Fruit fly (Drosophila melanogaster) whole organism, embryonic: ENCODE results near the gene mthl11.
A peak's percentile ranks its signal among the peaks of the same experiment; 100 is the strongest.

Experiments used
- B-H1 ChIP-seq: fragments of 200-800 bp; sonication (Bioruptor generic); IDR thresholded peaks from 3 replicates; pipeline ENCODE4 v1.3.6; 2022; ENCODE audit warnings: missing biosample characterization, missing genetic modification characterization
- C15 ChIP-seq: fragments of 200-800 bp; sonication (Bioruptor generic); IDR thresholded peaks from 3 replicates; pipeline ENCODE4 v1.3.6; 2022; ENCODE audit warnings: missing biosample characterization, missing genetic modification characterization
- CG10147 ChIP-seq: fragments of 200-800 bp; sonication (Bioruptor generic); optimal IDR thresholded peaks from 2 replicates; lab custom pipeline; 2019; ENCODE audit warnings: missing biosample characterization, mild to moderate bottlenecking, missing genetic modification characterization, moderate library complexity
- CG10654 ChIP-seq: fragments of 200-800 bp; sonication (Bioruptor generic); optimal IDR thresholded peaks from 2 replicates; lab custom pipeline; 2016; ENCODE audit warnings: missing biosample characterization, missing genetic modification characterization
- CG14014 ChIP-seq: fragments of 200-800 bp; sonication (Bioruptor generic); IDR thresholded peaks from 2 replicates; pipeline ENCODE4 v1.3.6; 2022; ENCODE audit warnings: missing biosample characterization, missing genetic modification characterization
- CG14965 ChIP-seq: fragments of 200-800 bp; sonication (Bioruptor generic); optimal IDR thresholded peaks from 2 replicates; lab custom pipeline; 2016; ENCODE audit warnings: missing biosample characterization, missing genetic modification characterization, borderline replicate concordance
- CG15479 ChIP-seq: fragments of 200-800 bp; sonication (Bioruptor generic); optimal IDR thresholded peaks from 3 replicates; lab custom pipeline; 2019; ENCODE audit warnings: missing biosample characterization, mild to moderate bottlenecking, missing genetic modification characterization, moderate library complexity
- CG1792 ChIP-seq: fragments of 200-800 bp; sonication (Bioruptor generic); optimal IDR thresholded peaks from 2 replicates; lab custom pipeline; 2016; ENCODE audit warnings: missing biosample characterization, missing genetic modification characterization
- CG2120 ChIP-seq: fragments of 200-800 bp; sonication (Bioruptor generic); optimal IDR thresholded peaks from 3 replicates; lab custom pipeline; 2016; ENCODE audit warnings: missing biosample characterization, missing genetic modification characterization
- CG2199 ChIP-seq: fragments of 200-800 bp; sonication (Bioruptor generic); IDR thresholded peaks from 3 replicates; pipeline ENCODE4 v1.3.6; 2022; ENCODE audit warnings: missing biosample characterization, missing genetic modification characterization
- CG4360 ChIP-seq: fragments of 200-800 bp; sonication (Bioruptor generic); IDR thresholded peaks from 2 replicates; pipeline ENCODE4 v1.3.6; 2022; ENCODE audit warnings: missing biosample characterization, missing genetic modification characterization
- CG43689 ChIP-seq: fragments of 200-800 bp; sonication (Bioruptor generic); IDR thresholded peaks from 2 replicates; pipeline ENCODE4 v1.3.6; 2022; ENCODE audit warnings: missing biosample characterization, missing genetic modification characterization
- CG4617 ChIP-seq: fragments of 200-800 bp; sonication (Bioruptor generic); optimal IDR thresholded peaks from 3 replicates; lab custom pipeline; 2016; ENCODE audit warnings: missing biosample characterization, missing genetic modification characterization, borderline replicate concordance
- CG4854 ChIP-seq: fragments of 200-800 bp; sonication (Bioruptor generic); optimal IDR thresholded peaks from 2 replicates; lab custom pipeline; 2016; ENCODE audit warnings: missing biosample characterization, missing genetic modification characterization, inconsistent platforms
- CG6689 ChIP-seq: fragments of 200-800 bp; sonication (Bioruptor generic); IDR thresholded peaks from 2 replicates; pipeline ENCODE4 v1.3.6; 2022; ENCODE audit warnings: missing biosample characterization, missing genetic modification characterization
- CG6765 ChIP-seq: fragments of 200-800 bp; sonication (Bioruptor generic); optimal IDR thresholded peaks from 3 replicates; lab custom pipeline; 2017; ENCODE audit warnings: missing biosample characterization, mild to moderate bottlenecking, missing genetic modification characterization
- CG8359 ChIP-seq: fragments of 200-800 bp; sonication (Bioruptor generic); optimal IDR thresholded peaks from 2 replicates; lab custom pipeline; 2017; ENCODE audit warnings: missing biosample characterization, mild to moderate bottlenecking, missing genetic modification characterization, borderline replicate concordance
- CG9437 ChIP-seq: fragments of 200-800 bp; sonication (Bioruptor generic); optimal IDR thresholded peaks from 2 replicates; lab custom pipeline; 2018; ENCODE audit warnings: missing biosample characterization, mild to moderate bottlenecking, missing genetic modification characterization
- Dbx ChIP-seq: fragments of 200-800 bp; sonication (Bioruptor generic); IDR thresholded peaks from 3 replicates; pipeline ENCODE4 v1.3.6; 2022; ENCODE audit warnings: missing biosample characterization, missing genetic modification characterization
- Fer3 ChIP-seq: fragments of 200-800 bp; sonication (Bioruptor generic); optimal IDR thresholded peaks from 2 replicates; lab custom pipeline; 2018; ENCODE audit warnings: missing biosample characterization, mild to moderate bottlenecking, missing genetic modification characterization, moderate library complexity
- GATAe ChIP-seq: fragments of 200-800 bp; sonication (Bioruptor generic); conservative IDR thresholded peaks from 2 replicates; pipeline ENCODE4 v1.3.6; 2022; ENCODE audit warnings: missing biosample characterization, missing genetic modification characterization
- Nf-YC ChIP-seq: fragments of 200-800 bp; optimal IDR thresholded peaks from 3 replicates; lab custom pipeline; 2019; ENCODE audit warnings: missing biosample characterization, mild to moderate bottlenecking, missing genetic modification characterization, moderate library complexity
- Oaz ChIP-seq: fragments of 200-800 bp; sonication (Bioruptor generic); IDR thresholded peaks from 2 replicates; pipeline ENCODE4 v1.3.6; 2022; ENCODE audit warnings: missing biosample characterization, missing genetic modification characterization
- Rfx ChIP-seq: fragments of 200-800 bp; sonication (Bioruptor generic); IDR thresholded peaks from 2 replicates; pipeline ENCODE4 v1.3.6; 2022; ENCODE audit warnings: missing biosample characterization, missing genetic modification characterization
- Ssrp ChIP-seq: fragments of 200-800 bp; sonication (Bioruptor generic); optimal IDR thresholded peaks from 2 replicates; lab custom pipeline; 2018; ENCODE audit warnings: missing biosample characterization, mild to moderate bottlenecking, missing genetic modification characterization, moderate library complexity
- Xbp1 ChIP-seq: fragments of 200-800 bp; sonication (Bioruptor generic); optimal IDR thresholded peaks from 3 replicates; lab custom pipeline; 2016; ENCODE audit warnings: missing biosample characterization, mild to moderate bottlenecking, missing genetic modification characterization
- bab2 ChIP-seq: fragments of 200-800 bp; sonication (Bioruptor generic); optimal IDR thresholded peaks from 2 replicates; lab custom pipeline; 2016; ENCODE audit warnings: missing biosample characterization, missing genetic modification characterization
- bbx ChIP-seq: fragments of 200-800 bp; sonication (Bioruptor generic); IDR thresholded peaks from 2 replicates; pipeline ENCODE4 v1.3.6; 2022; ENCODE audit warnings: missing biosample characterization, missing genetic modification characterization; ENCODE audit not compliant: partially characterized antibody
- bigmax ChIP-seq: fragments of 200-800 bp; sonication (Bioruptor generic); optimal IDR thresholded peaks from 2 replicates; lab custom pipeline; 2018; ENCODE audit warnings: missing biosample characterization, mild to moderate bottlenecking, missing genetic modification characterization
- cad ChIP-seq: fragments of >200 bp; optimal IDR thresholded peaks from 2 replicates; lab custom pipeline; 2017; ENCODE audit warnings: missing biosample characterization, missing genetic modification characterization
- chinmo ChIP-seq: fragments of 200-800 bp; sonication (Bioruptor generic); IDR thresholded peaks from 4 replicates; pipeline ENCODE4 v1.3.6; 2022; ENCODE audit warnings: missing biosample characterization, missing genetic modification characterization; ENCODE audit not compliant: partially characterized antibody
- crc ChIP-seq: fragments of 200-800 bp; sonication (Bioruptor generic); optimal IDR thresholded peaks from 2 replicates; lab custom pipeline; 2016; ENCODE audit warnings: missing biosample characterization, missing genetic modification characterization
- da ChIP-seq: fragments of 200-800 bp; sonication (Bioruptor generic); optimal IDR thresholded peaks from 2 replicates; lab custom pipeline; 2016; ENCODE audit warnings: missing biosample characterization, missing genetic modification characterization
- dati ChIP-seq: fragments of 200-800 bp; sonication (Bioruptor generic); IDR thresholded peaks from 2 replicates; pipeline ENCODE4 v1.3.6; 2022; ENCODE audit warnings: missing biosample characterization, missing genetic modification characterization
- dmrt99B ChIP-seq: fragments of 200-800 bp; sonication (Bioruptor generic); optimal IDR thresholded peaks from 2 replicates; lab custom pipeline; 2018; ENCODE audit warnings: missing biosample characterization, mild to moderate bottlenecking, missing genetic modification characterization, moderate library complexity
- esg ChIP-seq: fragments of 200-800 bp; sonication (Bioruptor generic); conservative IDR thresholded peaks from 2 replicates; pipeline ENCODE4 v1.3.6; 2022; ENCODE audit warnings: missing biosample characterization, missing genetic modification characterization
- exex ChIP-seq: fragments of 200-800 bp; sonication (Bioruptor generic); optimal IDR thresholded peaks from 4 replicates; lab custom pipeline; 2018; ENCODE audit warnings: missing biosample characterization, mild to moderate bottlenecking, missing genetic modification characterization, moderate library complexity
- fru ChIP-seq: fragments of >200 bp; optimal IDR thresholded peaks from 2 replicates; lab custom pipeline; 2017
- gfzf ChIP-seq: fragments of 200-800 bp; sonication (Bioruptor generic); optimal IDR thresholded peaks from 2 replicates; lab custom pipeline; 2016; ENCODE audit warnings: missing biosample characterization, mild to moderate bottlenecking, missing genetic modification characterization, moderate library complexity
- hbn ChIP-seq: fragments of 200-800 bp; sonication (Bioruptor generic); IDR thresholded peaks from 2 replicates; pipeline ENCODE4 v1.3.6; 2022; ENCODE audit warnings: missing biosample characterization, missing genetic modification characterization; ENCODE audit not compliant: partially characterized antibody
- her ChIP-seq: fragments of 200-800 bp; sonication (Bioruptor generic); optimal IDR thresholded peaks from 2 replicates; lab custom pipeline; 2016; ENCODE audit warnings: missing biosample characterization, missing genetic modification characterization
- lola ChIP-seq, 3 experiments: fragments of >200 bp in 2 of 3; fragments of 200-800 bp in 1 of 3; sonication (Bioruptor generic) in 1 of 3; optimal IDR thresholded peaks; 2 replicates each; lab custom pipeline; 2017 to 2019; ENCODE audit warnings: missing biosample characterization in 3 of 3, missing genetic modification characterization in 3 of 3, mild to moderate bottlenecking in 1 of 3, moderate library complexity in 1 of 3
- luna ChIP-seq: fragments of 200-800 bp; sonication (Bioruptor generic); optimal IDR thresholded peaks from 2 replicates; lab custom pipeline; 2016; ENCODE audit warnings: missing biosample characterization, missing genetic modification characterization
- maf-S ChIP-seq: fragments of 200-800 bp; sonication (Bioruptor generic); optimal IDR thresholded peaks from 2 replicates; lab custom pipeline; 2016; ENCODE audit warnings: missing biosample characterization, missing genetic modification characterization
- odd ChIP-seq: fragments of 200-800 bp; sonication (Bioruptor generic); optimal IDR thresholded peaks from 2 replicates; lab custom pipeline; 2017; ENCODE audit warnings: missing biosample characterization, mild to moderate bottlenecking, missing genetic modification characterization
- pho ChIP-seq: fragments of 200-800 bp; sonication (Bioruptor generic); optimal IDR thresholded peaks from 2 replicates; lab custom pipeline; 2016; ENCODE audit warnings: missing biosample characterization, missing genetic modification characterization
- sr ChIP-seq: fragments of 200-800 bp; sonication (Bioruptor generic); IDR thresholded peaks from 3 replicates; pipeline ENCODE4 v1.3.6; 2022; ENCODE audit warnings: missing biosample characterization, missing genetic modification characterization
- ssp ChIP-seq: fragments of 200-800 bp; sonication (Bioruptor generic); IDR thresholded peaks from 2 replicates; pipeline ENCODE4 v1.3.6; 2022; ENCODE audit warnings: missing biosample characterization, missing genetic modification characterization
- stc ChIP-seq: fragments of 200-800 bp; sonication (Bioruptor generic); IDR thresholded peaks from 2 replicates; pipeline ENCODE4 v1.3.6; 2022; ENCODE audit warnings: missing biosample characterization, missing genetic modification characterization
- tna ChIP-seq: fragments of 200-800 bp; sonication (Bioruptor generic); IDR thresholded peaks from 2 replicates; pipeline ENCODE4 v1.3.6; 2022; ENCODE audit warnings: missing biosample characterization, missing genetic modification characterization; ENCODE audit not compliant: partially characterized antibody

The mthl11 gene

DNA sequence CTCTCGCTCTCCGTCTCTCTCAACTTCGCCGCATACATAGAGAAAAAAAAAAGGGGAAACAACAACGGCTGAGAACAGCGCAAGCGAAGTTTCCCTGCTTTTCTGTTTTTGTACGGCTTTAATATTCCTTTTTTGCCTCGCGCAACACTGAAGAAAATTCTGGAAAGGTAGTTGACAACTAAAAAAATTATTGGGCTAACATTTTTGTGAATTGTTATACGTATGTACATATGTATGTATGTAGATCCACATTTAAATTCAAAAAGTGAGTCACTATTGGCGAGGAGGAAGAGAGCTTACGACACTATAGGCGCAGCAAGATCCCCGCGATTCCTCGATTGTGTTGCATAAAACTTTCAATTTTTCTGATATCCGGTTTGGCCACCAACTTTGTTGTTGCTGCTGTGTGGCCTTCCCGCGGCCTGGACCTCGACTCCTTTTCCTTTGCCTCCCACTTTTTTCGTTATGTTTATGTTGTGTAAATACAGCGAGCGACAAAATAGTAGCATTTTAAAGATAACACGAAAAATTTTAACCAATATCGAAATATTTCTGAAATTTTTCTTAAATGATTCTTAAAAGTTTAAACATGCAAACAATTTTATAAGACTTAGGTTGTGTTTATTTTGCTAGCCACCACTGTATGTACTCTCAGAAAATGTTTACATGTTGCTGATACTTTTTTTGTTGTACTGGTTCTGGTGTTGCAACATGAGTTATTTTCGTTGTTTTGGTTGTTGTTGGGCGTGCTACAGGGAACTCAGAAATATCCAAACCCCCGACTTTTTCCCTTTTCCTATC lies 44.1 kb upstream of the mthl11 start (continued):
- TF ChIP-seq CG9437 (GFP tag; lab: Kevin White, UChicago): peak; percentile 67
- TF ChIP-seq stc (GFP tag; lab: Robert Waterston, UW): no peak
- no peak for TF ChIP-seq Dbx (GFP tag; lab: Robert Waterston, UW)
- peak; percentile 49 for TF ChIP-seq CG14965
- peak; percentile 58 for TF ChIP-seq CG1792 (GFP tag; lab: Kevin White, UChicago)
- no peak for TF ChIP-seq cad (GFP tag; lab: Kevin White, UChicago)
- no peak for TF ChIP-seq bbx (GFP tag; lab: Robert Waterston, UW)
- TF ChIP-seq ssp (GFP tag; lab: Robert Waterston, UW): no peak
- TF ChIP-seq dati (GFP tag; lab: Robert Waterston, UW): no peak
- peak; percentile 71 for TF ChIP-seq Ssrp (tag; lab: Kevin White, UChicago)
- no peak for TF ChIP-seq fru (lab: Kevin White, UChicago)
- no peak for TF ChIP-seq Oaz (GFP tag; lab: Robert Waterston, UW)
- TF ChIP-seq B-H1 (GFP tag; lab: Robert Waterston, UW): no peak; the same call in 2 of the 3 replicates
- no peak for TF ChIP-seq gfzf (GFP tag; lab: Kevin White, UChicago)
- no peak for TF ChIP-seq C15 (GFP tag; lab: Robert Waterston, UW)
- peak; percentile 78 for TF ChIP-seq Fer3 (tag; lab: Kevin White, UChicago)
- TF ChIP-seq CG8359 (GFP tag; lab: Kevin White, UChicago): peak; percentile 24
- no peak for TF ChIP-seq luna (GFP tag; lab: Kevin White, UChicago)
- TF ChIP-seq CG10654 (GFP tag; lab: Kevin White, UChicago): peak; percentile 66
- peak in 1 of 3 experiments; percentile 88 for TF ChIP-seq lola (GFP tag; optimal IDR thresholded peaks at IDR 0.05; lab: Kevin White, UChicago)
- no peak for TF ChIP-seq exex (tag; lab: Kevin White, UChicago)
- TF ChIP-seq CG43689: no peak
- peak; percentile 82 for TF ChIP-seq odd (GFP tag; lab: Kevin White, UChicago)
- no peak for TF ChIP-seq GATAe (GFP tag; lab: Robert Waterston, UW)
- TF ChIP-seq sr (GFP tag; lab: Robert Waterston, UW): no peak
- TF ChIP-seq bab2: peak; percentile 77
- peak; percentile 56 for TF ChIP-seq CG4617 (GFP tag; lab: Kevin White, UChicago)
- peak; percentile 71 for TF ChIP-seq maf-S (GFP tag; lab: Kevin White, UChicago)
- peak; percentile 32 for TF ChIP-seq CG6765 (GFP tag; lab: Kevin White, UChicago)
- no peak for TF ChIP-seq tna (GFP tag; lab: Robert Waterston, UW)
- TF ChIP-seq CG2120 (GFP tag; lab: Kevin White, UChicago): peak; percentile 80
- peak; percentile 75 for TF ChIP-seq Xbp1 (GFP tag; lab: Kevin White, UChicago)
- TF ChIP-seq CG2199 (GFP tag; lab: Robert Waterston, UW): no peak
- TF ChIP-seq CG4854 (GFP tag; lab: Kevin White, UChicago): peak; percentile 44
- no peak for TF ChIP-seq da
- no peak for TF ChIP-seq CG6689 (GFP tag; lab: Robert Waterston, UW)
- no peak for TF ChIP-seq CG14014 (GFP tag; lab: Robert Waterston, UW)
- TF ChIP-seq pho: peak; percentile 78
- TF ChIP-seq her (GFP tag; lab: Kevin White, UChicago): peak; percentile 65
- no peak; the same call in 1 of the 2 replicates for TF ChIP-seq esg
- no peak for TF ChIP-seq hbn
- TF ChIP-seq CG4360 (GFP tag; lab: Robert Waterston, UW): no peak
- TF ChIP-seq Rfx (GFP tag; lab: Robert Waterston, UW): no peak
- TF ChIP-seq CG10147 (GFP tag; lab: Kevin White, UChicago): peak; percentile 67
- TF ChIP-seq Nf-YC: peak; percentile 7
- TF ChIP-seq CG15479 (GFP tag; lab: Kevin White, UChicago): no peak
- no peak for TF ChIP-seq chinmo (GFP tag; lab: Robert Waterston, UW)
- peak; percentile 55 for TF ChIP-seq crc
- TF ChIP-seq dmrt99B: peak; percentile 85
- no peak for TF ChIP-seq bigmax (GFP tag; lab: Kevin White, UChicago)
